Worm (Caenorhabditis elegans): ENCODE results near the gene ubc-18.
A peak's percentile ranks its signal among the peaks of the same experiment; 100 is the strongest.

ubc-18 gene

DNA sequence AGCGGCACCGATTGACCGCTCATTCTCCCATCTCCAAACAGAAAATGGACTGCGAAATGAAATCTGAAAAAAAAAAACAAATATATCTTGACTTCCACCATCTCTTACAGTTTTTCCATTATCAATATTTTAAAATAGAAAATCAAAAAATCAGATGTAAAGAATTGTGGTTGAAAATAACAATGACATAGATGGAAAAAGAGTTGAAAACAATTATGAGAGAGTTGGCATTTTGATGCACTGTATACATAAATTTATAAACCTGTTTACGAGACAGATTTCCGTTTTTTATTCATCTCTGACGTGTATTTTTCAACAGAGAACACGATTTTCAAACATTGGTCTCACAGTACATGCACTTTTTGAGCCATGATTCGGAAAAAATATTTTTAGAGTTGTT is 12.3 kb upstream of the ubc-18 start, which contains the start of gene ZK418.7:
TSS of gene ZK418.7 (minus strand) at position 101 of the 400 bp plus-strand sequence.
- no peak for TF ChIP-seq elt-3 (tag; optimal IDR thresholded peaks at IDR 0.05)
- no peak for TF ChIP-seq nhr-23 (tag; optimal IDR thresholded peaks at IDR 0.05)

ce11 chrIII:7078737-7079136 is 10.4 kb upstream of the ubc-18 start, which contains the start of gene ZK418.6:
Gene ZK418.6 (minus strand): TSS chrIII:7078837.
- no peak for TF ChIP-seq unc-39 (tag; optimal IDR thresholded peaks at IDR 0.05)
- no peak for TF ChIP-seq egl-27 (tag; optimal IDR thresholded peaks at IDR 0.05)
- no peak for TF ChIP-seq lin-15B (tag; optimal IDR thresholded peaks at IDR 0.05)
- no peak for TF ChIP-seq ztf-11 (tag; optimal IDR thresholded peaks at IDR 0.05)
- no peak for TF ChIP-seq fos-1 (tag; optimal IDR thresholded peaks at IDR 0.05)
- TF ChIP-seq nhr-23 (tag; optimal IDR thresholded peaks at IDR 0.05): no peak
- no peak for TF ChIP-seq nhr-237 (tag; optimal IDR thresholded peaks at IDR 0.05)
- no peak for TF ChIP-seq zag-1 (tag; optimal IDR thresholded peaks at IDR 0.05)
- no peak for TF ChIP-seq lsy-12 (tag; optimal IDR thresholded peaks at IDR 0.05)

DNA sequence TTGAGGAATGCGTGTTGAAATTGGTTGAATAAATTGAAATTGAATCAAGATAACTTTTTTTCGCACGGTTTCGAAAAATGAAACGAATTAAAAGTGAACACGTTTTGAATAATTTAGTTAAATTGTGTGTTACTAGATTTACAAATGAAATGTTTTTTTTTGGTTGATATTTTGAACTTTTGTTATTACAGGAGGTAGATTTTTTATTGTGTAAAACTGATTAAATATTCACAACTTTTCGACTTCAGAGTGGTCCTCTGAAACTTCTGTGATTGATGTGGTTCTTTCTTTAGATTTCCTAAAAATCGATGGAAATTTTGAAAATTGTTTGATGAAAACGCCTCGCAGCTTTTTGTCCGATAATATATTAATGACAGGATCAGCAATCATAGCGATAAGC is 8.0 kb upstream of the ubc-18 start, which contains the start of gene ZK418.13:
TSS of gene ZK418.13 (minus strand) at position 101 of the 400 bp plus-strand sequence.
- TF ChIP-seq aly-2 (tag; optimal IDR thresholded peaks at IDR 0.05): no peak
- TF ChIP-seq nhr-11 (tag; optimal IDR thresholded peaks at IDR 0.05): no peak

- no peak for TF ChIP-seq unc-39 (tag; optimal IDR thresholded peaks at IDR 0.05)
- no peak for TF ChIP-seq ceh-28 (tag; optimal IDR thresholded peaks at IDR 0.05)
- TF ChIP-seq ceh-16 (tag; optimal IDR thresholded peaks at IDR 0.05): no peak
- TF ChIP-seq nhr-23 (tag; optimal IDR thresholded peaks at IDR 0.05): peak; percentile 34
- TF ChIP-seq nhr-67 (tag; optimal IDR thresholded peaks at IDR 0.05): no peak
- peak; percentile 20 for TF ChIP-seq elt-2 (tag; optimal IDR thresholded peaks at IDR 0.05)
- TF ChIP-seq eor-1 (tag; optimal IDR thresholded peaks at IDR 0.05): no peak
- no peak for TF ChIP-seq mml-1 (tag; optimal IDR thresholded peaks at IDR 0.05)
- TF ChIP-seq nhr-28 (tag; optimal IDR thresholded peaks at IDR 0.05): no peak
- no peak for TF ChIP-seq zag-1 (tag; optimal IDR thresholded peaks at IDR 0.05)
- no peak for TF ChIP-seq ZK546.5 (tag; optimal IDR thresholded peaks at IDR 0.05)
- TF ChIP-seq nhr-43 (tag; optimal IDR thresholded peaks at IDR 0.05; ENCODE audit: poor library complexity, severe bottlenecking): no peak
- peak; percentile 63 for TF ChIP-seq pha-4 (tag; optimal IDR thresholded peaks at IDR 0.05)
- no peak for TF ChIP-seq egl-5 (tag; optimal IDR thresholded peaks at IDR 0.05)
- TF ChIP-seq nhr-12 (tag; optimal IDR thresholded peaks at IDR 0.05): no peak
- no peak for TF ChIP-seq mdl-1 (tag; optimal IDR thresholded peaks at IDR 0.05)
- TF ChIP-seq R02D3.7 (tag; optimal IDR thresholded peaks at IDR 0.05): peak; percentile 16
- no peak for TF ChIP-seq snpc-4 (tag; optimal IDR thresholded peaks at IDR 0.05)
- TF ChIP-seq jun-1 (tag; optimal IDR thresholded peaks at IDR 0.05): no peak
- peak; percentile 53 for TF ChIP-seq nfya-1 (tag; optimal IDR thresholded peaks at IDR 0.05; ENCODE audit: insufficient read depth)
- TF ChIP-seq ztf-4 (tag; optimal IDR thresholded peaks at IDR 0.05): no peak
- TF ChIP-seq lin-39 (tag; optimal IDR thresholded peaks at IDR 0.05): peak; percentile 9
- TF ChIP-seq ceh-9 (tag; optimal IDR thresholded peaks at IDR 0.05): no peak
- no peak for TF ChIP-seq aly-2 (tag; optimal IDR thresholded peaks at IDR 0.05)
- TF ChIP-seq sea-2 (GFP tag; optimal IDR thresholded peaks at IDR 0.05): no peak
- TF ChIP-seq nhr-25 (tag; optimal IDR thresholded peaks at IDR 0.05): peak; percentile 14
- TF ChIP-seq tbx-2 (tag; optimal IDR thresholded peaks at IDR 0.05): no peak
- peak; percentile 62 for TF ChIP-seq lin-15B (tag; optimal IDR thresholded peaks at IDR 0.05)
- no peak for TF ChIP-seq elt-3 (tag; optimal IDR thresholded peaks at IDR 0.05)
- no peak for TF ChIP-seq egl-27 (tag; optimal IDR thresholded peaks at IDR 0.05)
- no peak for TF ChIP-seq nhr-77 (tag; optimal IDR thresholded peaks at IDR 0.05)
Observed at ce11 chrIII:7073801-7074386, 5.5 kb upstream of the ubc-18 start, which contains the start of gene ZK418.5. Gene ZK418.5 (minus strand): TSS chrIII:7073851.

DNA sequence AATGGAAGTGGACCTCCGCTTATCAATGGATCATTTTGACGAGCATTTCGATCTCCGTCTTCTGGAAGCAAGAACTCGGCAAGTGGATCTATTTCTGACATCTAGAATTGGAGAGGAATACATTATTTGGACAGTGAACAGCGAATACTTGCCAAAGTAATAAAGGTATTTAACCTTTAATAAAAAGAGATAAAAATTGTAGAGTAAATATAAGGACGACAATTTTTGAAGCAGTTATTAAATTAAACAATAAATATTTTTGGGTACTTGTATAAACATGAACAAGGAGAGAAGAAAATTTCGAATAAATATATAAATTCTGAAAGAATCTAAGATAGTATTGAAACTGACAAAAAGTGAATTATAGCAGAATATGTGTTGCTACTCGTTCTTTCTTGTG is 4.1 kb upstream of the ubc-18 start, which contains the start of gene lin-37:
TSS of gene lin-37 (minus strand) at position 101 of the 400 bp plus-strand sequence.
- TF ChIP-seq nhr-76 (tag; optimal IDR thresholded peaks at IDR 0.05): no peak

Data from whole organism, L3 larva.